Worm (Caenorhabditis elegans): ENCODE measurements around the gene chpf-2.

The chpf-2 gene

DNA sequence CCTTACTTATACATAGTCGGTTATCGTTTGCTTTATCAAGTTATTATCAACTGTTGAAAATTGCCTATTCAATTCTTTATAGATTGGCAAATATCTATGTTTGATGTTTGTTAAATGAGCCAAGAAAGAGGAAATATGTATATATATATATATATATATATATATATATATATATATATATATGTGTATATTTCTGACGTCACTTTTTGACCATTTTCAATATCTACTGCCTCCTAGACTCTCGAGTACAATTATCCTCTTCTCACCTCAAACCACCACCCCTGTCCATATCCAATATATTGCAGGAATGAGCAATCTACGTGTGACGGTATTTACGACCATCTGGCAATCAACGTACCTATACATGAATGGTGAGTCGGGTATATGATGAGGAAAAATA, 5.7 kb upstream of the chpf-2 start, which contains the start of gene F59D6.1:
Gene F59D6.1, plus strand, starts transcription at position 301 of the 400 bp plus-strand sequence.
- TF ChIP-seq mep-1 (tag; optimal IDR thresholded peaks at IDR 0.05): no peak
- TF ChIP-seq snpc-4 (tag; optimal IDR thresholded peaks at IDR 0.05): no peak
- TF ChIP-seq ceh-39 (tag; optimal IDR thresholded peaks at IDR 0.05): no peak
- TF ChIP-seq zip-8 (tag; optimal IDR thresholded peaks at IDR 0.05): no peak

- TF ChIP-seq ces-1 (GFP tag; optimal IDR thresholded peaks at IDR 0.05) (no peak), unc-62 (GFP tag; optimal IDR thresholded peaks at IDR 0.05) (no peak), hlh-1 (tag; optimal IDR thresholded peaks at IDR 0.05) (no peak)
These were observed 1.7 kb upstream of the chpf-2 start for ce11 chrV:3040930-3041329.

ce11 chrV:3038058-3038457, 1.1 kb downstream of the chpf-2 start:
- TF ChIP-seq sem-2 (GFP tag; optimal IDR thresholded peaks at IDR 0.05) (no peak), pha-4 (tag; optimal IDR thresholded peaks at IDR 0.05) (no peak), cnd-1 (tag; optimal IDR thresholded peaks at IDR 0.05) (no peak), ceh-39 (tag; optimal IDR thresholded peaks at IDR 0.05) (no peak), mls-2 (tag; optimal IDR thresholded peaks at IDR 0.05) (no peak), ceh-43 (GFP tag; optimal IDR thresholded peaks at IDR 0.05) (no peak), lin-13 (tag; optimal IDR thresholded peaks at IDR 0.05) (no peak)

ce11 chrV:3034236-3034635, 4.9 kb downstream of the chpf-2 start, which contains the start of gene srw-8:
Gene srw-8 (minus strand): TSS chrV:3034336.
- TF ChIP-seq mab-5 (tag; optimal IDR thresholded peaks at IDR 0.05) (no peak), ham-2 (GFP tag; optimal IDR thresholded peaks at IDR 0.05) (no peak), mep-1 (tag; optimal IDR thresholded peaks at IDR 0.05) (no peak), lin-13 (tag; optimal IDR thresholded peaks at IDR 0.05) (no peak), sem-2 (GFP tag; optimal IDR thresholded peaks at IDR 0.05) (no peak), M03D4.4 (tag; optimal IDR thresholded peaks at IDR 0.05) (no peak), unc-39 (tag; optimal IDR thresholded peaks at IDR 0.05) (no peak), snpc-4 (tag; optimal IDR thresholded peaks at IDR 0.05) (no peak), sptf-1 (tag; optimal IDR thresholded peaks at IDR 0.05) (no peak), ces-1 (GFP tag; optimal IDR thresholded peaks at IDR 0.05) (no peak), lsy-2 (tag; optimal IDR thresholded peaks at IDR 0.05) (no peak)

ce11 chrV:3032343-3032742, 6.8 kb downstream of the chpf-2 start, which contains the start of gene irld-38:
Gene irld-38 (minus strand): TSS chrV:3032443.
- no peak for TF ChIP-seq snpc-4 (tag; optimal IDR thresholded peaks at IDR 0.05)
- TF ChIP-seq ztf-11 (tag; optimal IDR thresholded peaks at IDR 0.05): no peak
- TF ChIP-seq sem-2 (GFP tag; optimal IDR thresholded peaks at IDR 0.05): no peak
- TF ChIP-seq ceh-39 (tag; optimal IDR thresholded peaks at IDR 0.05): no peak
- TF ChIP-seq cnd-1 (tag; optimal IDR thresholded peaks at IDR 0.05): no peak
- no peak for TF ChIP-seq mls-2 (tag; optimal IDR thresholded peaks at IDR 0.05)
- no peak for TF ChIP-seq unc-120 (tag; optimal IDR thresholded peaks at IDR 0.05; ENCODE audit: poor library complexity, severe bottlenecking)
- no peak for TF ChIP-seq ceh-83 (GFP tag; optimal IDR thresholded peaks at IDR 0.05)
- TF ChIP-seq elt-3 (tag; optimal IDR thresholded peaks at IDR 0.05): no peak
- no peak for TF ChIP-seq nhr-12 (tag; optimal IDR thresholded peaks at IDR 0.05)
- no peak for TF ChIP-seq M03D4.4 (tag; optimal IDR thresholded peaks at IDR 0.05)

DNA sequence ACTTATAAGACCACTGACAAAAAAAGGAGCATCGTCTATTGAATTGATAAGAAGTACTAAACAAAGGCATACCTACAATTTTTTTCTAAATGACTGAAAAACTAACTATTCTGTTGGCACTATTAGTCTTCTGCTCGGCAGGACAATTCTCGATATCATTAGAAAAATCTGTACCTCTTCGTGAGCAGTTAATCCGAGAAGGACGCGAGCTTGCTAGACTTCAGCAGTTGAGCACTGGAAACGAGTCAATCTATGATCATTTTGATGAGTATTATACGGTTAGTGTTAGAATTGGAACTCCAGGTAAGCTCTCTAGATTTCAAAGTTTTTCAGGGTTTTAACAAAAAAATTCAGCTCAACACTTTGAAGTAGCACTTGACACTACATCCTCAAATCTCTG, 11.0 kb downstream of the chpf-2 start, which contains the start of gene asp-7:
Gene asp-7, plus strand, starts transcription at position 81 of the 400 bp plus-strand sequence.
- TF ChIP-seq bed-3 (GFP tag; optimal IDR thresholded peaks at IDR 0.05) (no peak), mls-2 (tag; optimal IDR thresholded peaks at IDR 0.05) (no peak), sem-2 (GFP tag; optimal IDR thresholded peaks at IDR 0.05) (no peak), ceh-83 (GFP tag; optimal IDR thresholded peaks at IDR 0.05) (no peak), ces-1 (GFP tag; optimal IDR thresholded peaks at IDR 0.05) (no peak), blmp-1 (tag; optimal IDR thresholded peaks at IDR 0.05) (no peak), nhr-28 (tag; optimal IDR thresholded peaks at IDR 0.05) (no peak), ceh-39 (tag; optimal IDR thresholded peaks at IDR 0.05) (no peak), nhr-12 (tag; optimal IDR thresholded peaks at IDR 0.05) (no peak)

DNA sequence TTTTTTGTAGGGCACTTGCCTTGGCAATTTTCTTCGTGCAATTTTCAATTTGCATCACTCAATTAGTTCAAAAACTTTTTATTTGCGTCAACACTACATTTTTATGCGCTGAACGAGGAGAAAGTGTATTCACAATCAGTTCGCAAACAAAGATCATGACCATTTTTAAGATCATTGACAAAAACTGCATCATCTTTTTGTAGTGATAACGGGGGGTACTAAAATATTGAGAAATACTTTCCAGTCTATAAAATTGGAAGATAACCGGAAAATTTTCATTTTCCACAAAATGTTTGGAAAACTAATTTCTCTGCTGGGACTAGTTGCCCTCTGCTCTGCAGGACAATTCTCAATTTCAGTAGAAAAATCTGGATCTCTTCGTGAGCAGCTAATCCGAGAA, 14.9 kb downstream of the chpf-2 start, which contains the start of gene asp-8:
Gene asp-8, plus strand, starts transcription at position 276 of the 400 bp plus-strand sequence.
- no peak for TF ChIP-seq ceh-39 (tag; optimal IDR thresholded peaks at IDR 0.05)
- TF ChIP-seq lin-32 (GFP tag; optimal IDR thresholded peaks at IDR 0.05): no peak
- TF ChIP-seq flh-1 (GFP tag; optimal IDR thresholded peaks at IDR 0.05): no peak
- TF ChIP-seq cnd-1 (tag; optimal IDR thresholded peaks at IDR 0.05): no peak
- TF ChIP-seq sptf-1 (tag; optimal IDR thresholded peaks at IDR 0.05): no peak
- TF ChIP-seq ceh-43 (GFP tag; optimal IDR thresholded peaks at IDR 0.05): no peak
- no peak for TF ChIP-seq elt-3 (tag; optimal IDR thresholded peaks at IDR 0.05)
- TF ChIP-seq ztf-11 (tag; optimal IDR thresholded peaks at IDR 0.05): no peak
- no peak for TF ChIP-seq drap-1 (GFP tag; optimal IDR thresholded peaks at IDR 0.05)
- no peak for TF ChIP-seq M03D4.4 (tag; optimal IDR thresholded peaks at IDR 0.05)
- TF ChIP-seq nhr-2 (tag; optimal IDR thresholded peaks at IDR 0.05): no peak
- no peak for TF ChIP-seq mep-1 (tag; optimal IDR thresholded peaks at IDR 0.05)
- TF ChIP-seq ham-2 (GFP tag; optimal IDR thresholded peaks at IDR 0.05): no peak
- TF ChIP-seq unc-120 (tag; optimal IDR thresholded peaks at IDR 0.05; ENCODE audit: poor library complexity, severe bottlenecking): no peak
- no peak for TF ChIP-seq nhr-12 (tag; optimal IDR thresholded peaks at IDR 0.05)
- TF ChIP-seq blmp-1 (tag; optimal IDR thresholded peaks at IDR 0.05): no peak
- no peak for TF ChIP-seq tbx-8 (GFP tag; optimal IDR thresholded peaks at IDR 0.05)
- no peak for TF ChIP-seq snpc-4 (tag; optimal IDR thresholded peaks at IDR 0.05)
- no peak for TF ChIP-seq mab-5 (tag; optimal IDR thresholded peaks at IDR 0.05)
- no peak for TF ChIP-seq mls-2 (tag; optimal IDR thresholded peaks at IDR 0.05)

Data from whole organism, mixed stage, embryonic.